Worm (Caenorhabditis elegans) whole organism, mixed stage, embryonic: ENCODE data around the gene T24A6.7.
"Not testable (repeated sequence)": the region's sequence is repeated elsewhere in the genome, so short reads cannot be mapped to it uniquely, and the experiment has no call there.

Source experiments
- M03D4.4 ChIP-seq: sonication (generic microtip); optimal IDR thresholded peaks from 2 replicates; lab custom pipeline; 2017; ENCODE audit warnings: mild to moderate bottlenecking, missing genetic modification characterization, missing compliant biosample characterization
- bed-3 ChIP-seq: fragments of 200-800 bp; sonication (Bioruptor generic); optimal IDR thresholded peaks from 3 replicates; lab custom pipeline; 2018; ENCODE audit warnings: mild to moderate bottlenecking, missing genetic modification characterization, moderate library complexity, missing compliant biosample characterization
- blmp-1 ChIP-seq: fragments of 150-350 bp; optimal IDR thresholded peaks from 2 replicates; lab custom pipeline; 2014; ENCODE audit warnings: missing biosample characterization, missing genetic modification characterization
- ceh-39 ChIP-seq: fragments of 150-350 bp; optimal IDR thresholded peaks from 2 replicates; lab custom pipeline; 2014; ENCODE audit warnings: missing biosample characterization, missing genetic modification characterization
- ceh-43 ChIP-seq: fragments of 200-800 bp; sonication (Bioruptor generic); optimal IDR thresholded peaks from 2 replicates; lab custom pipeline; 2018; ENCODE audit warnings: mild to moderate bottlenecking, missing genetic modification characterization, moderate library complexity, missing compliant biosample characterization
- ces-1 ChIP-seq: fragments of 150-350 bp; optimal IDR thresholded peaks from 2 replicates; lab custom pipeline; 2014; ENCODE audit warnings: missing biosample characterization, missing genetic modification reagents, missing genetic modification characterization
- cnd-1 ChIP-seq: fragments of 200-800 bp; sonication (Bioruptor generic); optimal IDR thresholded peaks from 2 replicates; lab custom pipeline; 2018; ENCODE audit warnings: mild to moderate bottlenecking, missing genetic modification characterization, missing compliant biosample characterization
- drap-1 ChIP-seq: fragments of 200-800 bp; sonication (Bioruptor generic); optimal IDR thresholded peaks from 3 replicates; lab custom pipeline; 2018; ENCODE audit warnings: mild to moderate bottlenecking, missing genetic modification characterization, missing compliant biosample characterization
- elt-1 ChIP-seq: sonication (generic microtip); optimal IDR thresholded peaks from 2 replicates; lab custom pipeline; 2017; ENCODE audit warnings: missing genetic modification characterization, mild to moderate bottlenecking, missing compliant biosample characterization, antibody characterized with exemption, moderate library complexity, borderline replicate concordance; ENCODE audit not compliant: insufficient read depth
- elt-3 ChIP-seq: fragments of 150-350 bp; optimal IDR thresholded peaks from 2 replicates; lab custom pipeline; 2014; ENCODE audit warnings: missing biosample characterization, missing genetic modification characterization
- flh-1 ChIP-seq: fragments of 200-800 bp; sonication (Bioruptor generic); optimal IDR thresholded peaks from 2 replicates; lab custom pipeline; 2018; ENCODE audit warnings: mild to moderate bottlenecking, missing genetic modification characterization, moderate library complexity, missing compliant biosample characterization
- lin-13 ChIP-seq: fragments of 150-350 bp; optimal IDR thresholded peaks from 2 replicates; lab custom pipeline; 2014; ENCODE audit warnings: missing biosample characterization, missing genetic modification characterization
- lin-32 ChIP-seq: fragments of 200-800 bp; sonication (Bioruptor generic); optimal IDR thresholded peaks from 2 replicates; lab custom pipeline; 2018; ENCODE audit warnings: mild to moderate bottlenecking, missing genetic modification characterization, missing compliant biosample characterization
- lsy-2 ChIP-seq: fragments of 150-350 bp; optimal IDR thresholded peaks from 2 replicates; lab custom pipeline; 2014; ENCODE audit warnings: missing biosample characterization, missing genetic modification characterization
- mep-1 ChIP-seq: fragments of 150-350 bp; optimal IDR thresholded peaks from 2 replicates; lab custom pipeline; 2017; ENCODE audit warnings: missing biosample characterization, missing genetic modification reagents, missing genetic modification characterization, inconsistent platforms
- mls-2 ChIP-seq: sonication (generic microtip); optimal IDR thresholded peaks from 2 replicates; lab custom pipeline; 2016; ENCODE audit warnings: mild to moderate bottlenecking, missing genetic modification characterization, moderate library complexity, missing compliant biosample characterization
- nhr-12 ChIP-seq: fragments of 150-350 bp; optimal IDR thresholded peaks from 2 replicates; lab custom pipeline; 2014; ENCODE audit warnings: missing biosample characterization, missing genetic modification characterization
- nhr-237 ChIP-seq: fragments of 150-350 bp; optimal IDR thresholded peaks from 2 replicates; lab custom pipeline; 2014; ENCODE audit warnings: missing biosample characterization, missing genetic modification characterization
- nhr-28 ChIP-seq: fragments of 150-350 bp; optimal IDR thresholded peaks from 2 replicates; lab custom pipeline; 2014; ENCODE audit warnings: missing biosample characterization, missing genetic modification characterization
- nhr-76 ChIP-seq: sonication (generic microtip); optimal IDR thresholded peaks from 2 replicates; lab custom pipeline; 2017; ENCODE audit warnings: missing biosample characterization, missing genetic modification characterization
- pha-4 ChIP-seq: fragments of 150-350 bp; optimal IDR thresholded peaks from 2 replicates; lab custom pipeline; 2018; ENCODE audit warnings: missing biosample characterization, missing genetic modification reagents, missing genetic modification characterization
- sem-2 ChIP-seq: fragments of 200-800 bp; sonication (Bioruptor generic); optimal IDR thresholded peaks from 2 replicates; lab custom pipeline; 2018; ENCODE audit warnings: mild to moderate bottlenecking, missing genetic modification characterization, missing compliant biosample characterization
- snpc-4 ChIP-seq: fragments of 150-350 bp; optimal IDR thresholded peaks from 2 replicates; lab custom pipeline; 2014; ENCODE audit warnings: missing biosample characterization, missing genetic modification characterization
- sptf-1 ChIP-seq: sonication (generic microtip); optimal IDR thresholded peaks from 2 replicates; lab custom pipeline; 2017; ENCODE audit warnings: mild to moderate bottlenecking, missing genetic modification characterization, moderate library complexity, missing compliant biosample characterization
- unc-120 ChIP-seq: sonication (generic microtip); optimal IDR thresholded peaks from 2 replicates; lab custom pipeline; 2017; ENCODE audit warnings: missing genetic modification characterization, missing compliant biosample characterization; ENCODE audit not compliant: poor library complexity, severe bottlenecking
- unc-39 ChIP-seq: fragments of 150-350 bp; optimal IDR thresholded peaks from 2 replicates; lab custom pipeline; 2014; ENCODE audit warnings: missing biosample characterization, missing genetic modification characterization
- zip-8 ChIP-seq: fragments of 150-350 bp; optimal IDR thresholded peaks from 2 replicates; lab custom pipeline; 2014; ENCODE audit warnings: missing biosample characterization, missing genetic modification characterization
- ztf-11 ChIP-seq: fragments of 150-350 bp; optimal IDR thresholded peaks from 2 replicates; lab custom pipeline; 2014; ENCODE audit warnings: missing biosample characterization, missing genetic modification characterization

T24A6.7 gene

ce11 chrV:3552740-3553469 is 27.8 kb downstream of the T24A6.7 start, which contains the start of gene T24A6.20:
Gene T24A6.20 (plus strand): TSS chrV:3553134.
- TF ChIP-seq lin-13 (tag; lab: Kevin White, UChicago) (no peak), ceh-39 (tag; lab: Kevin White, UChicago) (peak; percentile 5)
- TF ChIP-seq, all 35 proteins: peak for 1

- TF ChIP-seq M03D4.4 (tag; lab: Kevin White, UChicago), result no peak
- TF ChIP-seq bed-3 (GFP tag; lab: Kevin White, UChicago), result no peak
- TF ChIP-seq sptf-1 (tag; lab: Kevin White, UChicago), result no peak
- no peak for TF ChIP-seq cnd-1 (tag; lab: Kevin White, UChicago)
- no peak for TF ChIP-seq elt-3 (tag; lab: Kevin White, UChicago)
- no peak for TF ChIP-seq ces-1 (GFP tag; lab: Kevin White, UChicago)
- TF ChIP-seq nhr-76 (tag; lab: Kevin White, UChicago), result no peak
- TF ChIP-seq nhr-12 (tag; lab: Kevin White, UChicago), result no peak
- no peak for TF ChIP-seq unc-120 (tag; lab: Kevin White, UChicago)
- no peak for TF ChIP-seq mls-2 (tag; lab: Kevin White, UChicago)
- TF ChIP-seq ceh-43, result no peak
- TF ChIP-seq blmp-1 (tag; lab: Kevin White, UChicago), result no peak
- TF ChIP-seq nhr-237 (tag; lab: Kevin White, UChicago), result no peak
- TF ChIP-seq sem-2, result no peak
- TF ChIP-seq pha-4 (tag; lab: Kevin White, UChicago), result no peak
- no peak for TF ChIP-seq drap-1 (GFP tag; lab: Kevin White, UChicago)
- no peak for TF ChIP-seq lin-13 (tag; lab: Kevin White, UChicago)
- no peak for TF ChIP-seq ceh-39 (tag; lab: Kevin White, UChicago)
Measured at ce11 chrV:3554869-3555268, 29.8 kb downstream of the T24A6.7 start, which contains the start of gene grl-29. Gene grl-29 (minus strand): TSS chrV:3555236.

ce11 chrV:3555986-3556385 is 30.9 kb downstream of the T24A6.7 start, which contains the start of gene grl-30:
Gene grl-30 (plus strand): TSS chrV:3556286.
- peak; percentile 20 for TF ChIP-seq zip-8 (tag; lab: Kevin White, UChicago)
- no peak for TF ChIP-seq ceh-43
- TF ChIP-seq, all 35 proteins: peak for 1

- TF ChIP-seq nhr-76 (tag; lab: Kevin White, UChicago) (no peak), elt-1 (tag; lab: Kevin White, UChicago) (no peak), cnd-1 (tag; lab: Kevin White, UChicago) (no peak), unc-39 (tag; lab: Kevin White, UChicago) (no peak), ceh-39 (tag; lab: Kevin White, UChicago) (no peak), nhr-28 (tag; lab: Kevin White, UChicago) (no peak), ztf-11 (no peak), mep-1 (tag; lab: Kevin White, UChicago) (no peak), sem-2 (no peak), unc-120 (tag; lab: Kevin White, UChicago) (no peak), snpc-4 (no peak), M03D4.4 (tag; lab: Kevin White, UChicago) (no peak)
- TF ChIP-seq, all 35 proteins: peak for 0
Measured at ce11 chrV:3557422-3557821, 32.4 kb downstream of the T24A6.7 start, which contains the start of gene grl-31. Gene grl-31 (minus strand): TSS chrV:3557778.

- not testable (repeated sequence) for TF ChIP-seq nhr-28 (tag; lab: Kevin White, UChicago); flh-1; elt-3 (tag; lab: Kevin White, UChicago)
Measured at ce11 chrV:3558744-3559143, 33.7 kb downstream of the T24A6.7 start, which contains the start of gene T24A6.1. Gene T24A6.1 (plus strand): TSS chrV:3559044.

- not testable (repeated sequence) for TF ChIP-seq lsy-2 (tag; lab: Kevin White, UChicago); nhr-28 (tag; lab: Kevin White, UChicago); lin-32
Measured at ce11 chrV:3562824-3563223, 37.8 kb downstream of the T24A6.7 start, which contains the start of gene T24A6.16. Gene T24A6.16 (minus strand): TSS chrV:3562924.
